Fruit fly (Drosophila melanogaster): Measurements from ENCODE around the gene Aladin.

Aladin gene

dm6 chrX:9295518-9295917 lies 22.3 kb downstream of the Aladin start (continued):
- TF ChIP-seq crp (GFP tag; optimal IDR thresholded peaks at IDR 0.05) (no peak), tin (GFP tag; optimal IDR thresholded peaks at IDR 0.05) (peak; percentile 3), tgo (GFP tag; IDR thresholded peaks at IDR 0.05) (no peak), Asciz (GFP tag; optimal IDR thresholded peaks at IDR 0.05) (no peak)

- TF ChIP-seq grau (tag; optimal IDR thresholded peaks at IDR 0.05): no peak
- no peak for TF ChIP-seq chinmo (GFP tag; IDR thresholded peaks at IDR 0.05; ENCODE audit: partially characterized antibody)
- no peak for TF ChIP-seq CG2875 (GFP tag; optimal IDR thresholded peaks at IDR 0.05)
- no peak for TF ChIP-seq crc (GFP tag; optimal IDR thresholded peaks at IDR 0.05)
- no peak for TF ChIP-seq Mad (GFP tag; optimal IDR thresholded peaks at IDR 0.05)
- no peak for TF ChIP-seq Doc3 (GFP tag; IDR thresholded peaks at IDR 0.05; ENCODE audit: partially characterized antibody)
- no peak for TF ChIP-seq CG11560 (tag; IDR thresholded peaks at IDR 0.05)
- no peak for TF ChIP-seq Oaz (GFP tag; IDR thresholded peaks at IDR 0.05)
- no peak for TF ChIP-seq bcd (GFP tag; optimal IDR thresholded peaks at IDR 0.05)
- TF ChIP-seq Aef1 (GFP tag; IDR thresholded peaks at IDR 0.05): no peak
- TF ChIP-seq CG11695 (GFP tag; IDR thresholded peaks at IDR 0.05): no peak
- TF ChIP-seq caup (GFP tag; optimal IDR thresholded peaks at IDR 0.05; ENCODE audit: severe bottlenecking): no peak
- no peak for TF ChIP-seq CG9932 (GFP tag; IDR thresholded peaks at IDR 0.05)
These were observed 23.3 kb downstream of the Aladin start for dm6 chrX:9296518-9296917.

DNA sequence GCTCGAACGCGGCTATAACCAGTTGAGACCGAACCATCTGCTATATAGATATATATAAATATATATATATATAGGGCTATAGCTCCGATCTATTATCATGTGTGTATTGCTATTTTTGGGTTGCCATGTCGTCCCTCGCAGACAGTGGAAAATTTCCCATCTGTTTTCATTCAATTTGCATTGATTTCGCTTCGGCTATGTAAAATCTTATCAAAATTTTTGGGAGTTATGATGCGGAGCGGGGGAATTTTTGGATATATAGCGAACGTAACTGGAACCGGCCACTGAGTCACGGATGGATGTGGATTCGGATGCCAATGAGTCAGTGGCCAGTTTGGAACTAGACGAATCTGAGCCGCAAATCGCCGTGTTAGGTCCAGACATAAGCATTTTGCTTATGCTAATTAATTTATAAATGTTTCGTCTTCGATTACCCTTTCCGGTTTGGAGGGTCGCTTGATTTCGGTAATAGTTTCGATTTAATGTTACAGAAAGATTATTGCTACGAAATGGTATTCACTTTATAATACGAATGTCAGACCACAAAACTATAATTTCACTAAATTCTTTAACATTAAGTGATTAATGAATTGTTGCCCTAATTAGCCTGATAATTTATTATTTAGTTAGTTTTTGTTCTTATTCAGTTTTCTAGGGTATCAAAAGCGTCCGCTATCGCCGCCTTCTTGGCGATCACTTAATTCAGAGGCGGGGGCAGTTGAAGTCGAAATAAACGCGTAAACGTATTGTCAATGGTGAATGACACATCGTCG lies 24.6 kb downstream of the Aladin start:
- TF ChIP-seq CG12236 (GFP tag; optimal IDR thresholded peaks at IDR 0.05): no peak
- no peak for TF ChIP-seq CG1233 (GFP tag; optimal IDR thresholded peaks at IDR 0.05)
- TF ChIP-seq shn (GFP tag; optimal IDR thresholded peaks at IDR 0.05): peak; percentile 0
- no peak for TF ChIP-seq otp (GFP tag; IDR thresholded peaks at IDR 0.05)
- TF ChIP-seq CG8290 (GFP tag; optimal IDR thresholded peaks at IDR 0.05): no peak
- TF ChIP-seq CG8290 (tag; optimal IDR thresholded peaks at IDR 0.05): no peak
- no peak for TF ChIP-seq NfI (GFP tag; optimal IDR thresholded peaks at IDR 0.05)
- TF ChIP-seq CG2120 (GFP tag; optimal IDR thresholded peaks at IDR 0.05): peak; percentile 59
- TF ChIP-seq Xrp1 (GFP tag; IDR thresholded peaks at IDR 0.05): no peak
- TF ChIP-seq Bdp1 (GFP tag; optimal IDR thresholded peaks at IDR 0.05): no peak
- TF ChIP-seq CG2116 (GFP tag; optimal IDR thresholded peaks at IDR 0.05): no peak
- no peak for TF ChIP-seq CG17385 (GFP tag; optimal IDR thresholded peaks at IDR 0.05)
- no peak for TF ChIP-seq tx (GFP tag; optimal IDR thresholded peaks at IDR 0.05)
- no peak for TF ChIP-seq jumu (GFP tag; optimal IDR thresholded peaks at IDR 0.05)
- TF ChIP-seq CG14860 (GFP tag; IDR thresholded peaks at IDR 0.05; ENCODE audit: partially characterized antibody): no peak
- TF ChIP-seq CG10959 (GFP tag; IDR thresholded peaks at IDR 0.05): no peak
- no peak for TF ChIP-seq run (tag; optimal IDR thresholded peaks at IDR 0.05)
- TF ChIP-seq CG2875 (GFP tag; optimal IDR thresholded peaks at IDR 0.05): no peak
- TF ChIP-seq CG1832 (GFP tag; optimal IDR thresholded peaks at IDR 0.05): no peak
- TF ChIP-seq al (GFP tag; IDR thresholded peaks at IDR 0.05): 0 out of 2 replicates have a peak, but pooled peaks have one; percentile 18
- peak; percentile 20 for TF ChIP-seq bcd (GFP tag; optimal IDR thresholded peaks at IDR 0.05)
- peak in 1 of 2 experiments; percentile 20 for TF ChIP-seq Pdp1 (GFP tag; optimal IDR thresholded peaks at IDR 0.05)
- no peak for TF ChIP-seq ara (GFP tag; IDR thresholded peaks at IDR 0.05)
- no peak for TF ChIP-seq CG11695 (GFP tag; IDR thresholded peaks at IDR 0.05)
- TF ChIP-seq pho (GFP tag; optimal IDR thresholded peaks at IDR 0.05): no peak
- TF ChIP-seq CG6683 (GFP tag; optimal IDR thresholded peaks at IDR 0.05): no peak
- no peak for TF ChIP-seq pzg (GFP tag; optimal IDR thresholded peaks at IDR 0.05)
- TF ChIP-seq D (optimal IDR thresholded peaks at IDR 0.05): no peak
- TF ChIP-seq D (GFP tag; optimal IDR thresholded peaks at IDR 0.05): no peak
- TF ChIP-seq gt (GFP tag; IDR thresholded peaks at IDR 0.05): no peak
- no peak for TF ChIP-seq fd3F (GFP tag; optimal IDR thresholded peaks at IDR 0.05)
- no peak for TF ChIP-seq prd (optimal IDR thresholded peaks at IDR 0.05)
- TF ChIP-seq prd (GFP tag; IDR thresholded peaks at IDR 0.05): no peak
- no peak for TF ChIP-seq croc (GFP tag; conservative IDR thresholded peaks at IDR 0.05)
